Worm (Caenorhabditis elegans) whole organism, L4 larva: ENCODE measurements around the gene Y38C1BA.4.

Experiments
- D1046.2 ChIP-seq: fragments of 200-800 bp; sonication (Bioruptor generic); IDR thresholded peaks from 2 replicates; pipeline ENCODE4 v1.3.6; 2022; ENCODE audit warnings: missing genetic modification characterization, missing compliant biosample characterization
- F44E2.7 ChIP-seq: fragments of 200-800 bp; sonication (Bioruptor generic); IDR thresholded peaks from 2 replicates; pipeline ENCODE4 v2.1.2; 2022; ENCODE audit warnings: missing genetic modification characterization, missing compliant biosample characterization
- R02D3.7 ChIP-seq: fragments of 150-350 bp; sonication (generic microtip); optimal IDR thresholded peaks from 3 replicates; lab custom pipeline; 2014; ENCODE audit warnings: missing biosample characterization, missing genetic modification characterization
- Y105C5A.15 ChIP-seq: fragments of 200-800 bp; sonication (Bioruptor generic); IDR thresholded peaks from 2 replicates; pipeline ENCODE4 v1.3.6; 2022; ENCODE audit warnings: missing genetic modification characterization, missing compliant biosample characterization
- Y5F2A.4 ChIP-seq: fragments of 200-800 bp; sonication (Bioruptor generic); optimal IDR thresholded peaks from 2 replicates; lab custom pipeline; 2018; ENCODE audit warnings: mild to moderate bottlenecking, missing genetic modification characterization, missing compliant biosample characterization
- Y75B8A.6 ChIP-seq: fragments of 200-800 bp; sonication (Bioruptor generic); IDR thresholded peaks from 2 replicates; pipeline ENCODE4 v1.3.6; 2022; ENCODE audit warnings: missing genetic modification reagents, missing genetic modification characterization, missing compliant biosample characterization
- ZK337.2 ChIP-seq: fragments of 200-800 bp; sonication (Bioruptor generic); IDR thresholded peaks from 2 replicates; pipeline ENCODE4 v1.3.6; 2022; ENCODE audit warnings: missing genetic modification reagents, missing genetic modification characterization, missing compliant biosample characterization
- aha-1 ChIP-seq: fragments of 150-350 bp; peaks from one replicate; lab custom pipeline; 2014; ENCODE audit warnings: missing biosample characterization, missing genetic modification characterization
- ama-1 ChIP-seq: fragments of 150-350 bp; optimal IDR thresholded peaks from 2 replicates; lab custom pipeline; 2014; ENCODE audit warnings: inconsistent platforms, mixed read lengths
- arid-1 ChIP-seq: fragments of 200-800 bp; sonication (Bioruptor generic); conservative IDR thresholded peaks from 2 replicates; pipeline ENCODE4 v1.3.6; 2022; ENCODE audit warnings: missing genetic modification reagents, missing genetic modification characterization, missing compliant biosample characterization
- ceh-28 ChIP-seq: fragments of 150-350 bp; optimal IDR thresholded peaks from 2 replicates; lab custom pipeline; 2014; ENCODE audit warnings: missing biosample characterization, missing genetic modification reagents, missing genetic modification characterization
- ceh-62 ChIP-seq: sonication (generic microtip); optimal IDR thresholded peaks from 2 replicates; lab custom pipeline; 2017; ENCODE audit warnings: missing biosample characterization, missing genetic modification characterization
- ces-1 ChIP-seq: fragments of 150-350 bp; sonication (generic microtip); optimal IDR thresholded peaks from 4 replicates; lab custom pipeline; 2014; ENCODE audit warnings: missing biosample characterization, missing genetic modification reagents, missing genetic modification characterization
- cey-2 ChIP-seq: sonication (generic microtip); optimal IDR thresholded peaks from 3 replicates; lab custom pipeline; 2017; ENCODE audit warnings: missing genetic modification characterization, mild to moderate bottlenecking, missing compliant biosample characterization, antibody characterized with exemption, borderline replicate concordance; ENCODE audit not compliant: insufficient read depth
- daf-12 ChIP-seq: fragments of 150-350 bp; optimal IDR thresholded peaks from 2 replicates; lab custom pipeline; 2014; ENCODE audit warnings: missing biosample characterization, missing genetic modification reagents, missing genetic modification characterization
- daf-8 ChIP-seq: fragments of 200-800 bp; sonication (Bioruptor generic); IDR thresholded peaks from 2 replicates; pipeline ENCODE4 v1.3.6; 2022; ENCODE audit warnings: missing genetic modification characterization, missing compliant biosample characterization
- dmd-8 ChIP-seq: fragments of 200-800 bp; sonication (Bioruptor generic); IDR thresholded peaks from 2 replicates; pipeline ENCODE4 v1.3.6; 2022; ENCODE audit warnings: missing genetic modification characterization, missing compliant biosample characterization
- dmd-9 ChIP-seq: fragments of 200-800 bp; sonication (Bioruptor generic); IDR thresholded peaks from 2 replicates; pipeline ENCODE4 v1.3.6; 2022; ENCODE audit warnings: missing genetic modification reagents, missing genetic modification characterization, missing compliant biosample characterization
- duxl-1 ChIP-seq: sonication (generic microtip); optimal IDR thresholded peaks from 2 replicates; lab custom pipeline; 2016; ENCODE audit warnings: mild to moderate bottlenecking, missing genetic modification characterization, moderate library complexity, missing compliant biosample characterization; ENCODE audit not compliant: poor library complexity
- egl-43 ChIP-seq: fragments of 200-800 bp; sonication (Bioruptor generic); IDR thresholded peaks from 2 replicates; pipeline ENCODE4 v1.3.6; 2022; ENCODE audit warnings: missing genetic modification reagents, missing genetic modification characterization, missing compliant biosample characterization
- fkh-10 ChIP-seq: fragments of 150-350 bp; optimal IDR thresholded peaks from 2 replicates; lab custom pipeline; 2014; ENCODE audit warnings: missing biosample characterization, missing genetic modification reagents, missing genetic modification characterization
- fos-1 ChIP-seq: fragments of 150-350 bp; optimal IDR thresholded peaks from 2 replicates; lab custom pipeline; 2014; ENCODE audit warnings: missing biosample characterization, missing genetic modification characterization
- gei-8 ChIP-seq: fragments of 200-800 bp; sonication (Bioruptor generic); optimal IDR thresholded peaks from 2 replicates; lab custom pipeline; 2018; ENCODE audit warnings: mild to moderate bottlenecking, missing genetic modification characterization, missing compliant biosample characterization
- hmg-1.1 ChIP-seq: fragments of 200-800 bp; sonication (Bioruptor generic); IDR thresholded peaks from 2 replicates; pipeline ENCODE4 v1.3.6; 2022; ENCODE audit warnings: missing genetic modification reagents, missing genetic modification characterization, missing compliant biosample characterization
- lim-7 ChIP-seq: fragments of 200-800 bp; sonication (Bioruptor generic); IDR thresholded peaks from 2 replicates; pipeline ENCODE4 v1.3.6; 2022; ENCODE audit warnings: missing genetic modification characterization, missing compliant biosample characterization
- lin-1 ChIP-seq: fragments of 200-800 bp; sonication (Bioruptor generic); IDR thresholded peaks from 2 replicates; pipeline ENCODE4 v1.3.6; 2022; ENCODE audit warnings: missing genetic modification reagents, missing genetic modification characterization, missing compliant biosample characterization
- lin-29 ChIP-seq: fragments of 200-800 bp; sonication (Bioruptor generic); IDR thresholded peaks from 2 replicates; pipeline ENCODE4 v1.3.6; 2022; ENCODE audit warnings: missing genetic modification reagents, missing genetic modification characterization, missing compliant biosample characterization
- lin-38 ChIP-seq: fragments of 200-800 bp; sonication (Bioruptor generic); IDR thresholded peaks from 2 replicates; pipeline ENCODE4 v1.3.6; 2022; ENCODE audit warnings: missing genetic modification reagents, missing genetic modification characterization, missing compliant biosample characterization
- mep-1 ChIP-seq: fragments of 150-350 bp; sonication (generic microtip); optimal IDR thresholded peaks from 3 replicates; lab custom pipeline; 2014; ENCODE audit warnings: missing biosample characterization, missing genetic modification characterization
- mes-2 ChIP-seq: sonication (generic microtip); optimal IDR thresholded peaks from 2 replicates; lab custom pipeline; 2016; ENCODE audit warnings: missing genotype, mild to moderate bottlenecking, missing genetic modification characterization, missing compliant biosample characterization; ENCODE audit not compliant: poor library complexity, severe bottlenecking
- nhr-10 ChIP-seq: fragments of 150-350 bp; optimal IDR thresholded peaks from 2 replicates; lab custom pipeline; 2014; ENCODE audit warnings: missing biosample characterization, missing genetic modification characterization
- nhr-102 ChIP-seq: sonication (generic microtip); optimal IDR thresholded peaks from 2 replicates; lab custom pipeline; 2016; ENCODE audit warnings: mild to moderate bottlenecking, missing genetic modification characterization, moderate library complexity, missing compliant biosample characterization
- nhr-11 ChIP-seq: fragments of 150-350 bp; optimal IDR thresholded peaks from 2 replicates; lab custom pipeline; 2014; ENCODE audit warnings: missing biosample characterization, missing genetic modification characterization
- nhr-25 ChIP-seq: sonication (generic microtip); optimal IDR thresholded peaks from 2 replicates; lab custom pipeline; 2017; ENCODE audit warnings: missing genetic modification characterization, mild to moderate bottlenecking, missing compliant biosample characterization, antibody characterized with exemption, moderate library complexity, borderline replicate concordance; ENCODE audit not compliant: insufficient read depth
- rbr-2 ChIP-seq: sonication (generic microtip); optimal IDR thresholded peaks from 2 replicates; lab custom pipeline; 2016; ENCODE audit warnings: missing genotype, missing genetic modification characterization, missing compliant biosample characterization
- sdz-12 ChIP-seq: fragments of 200-800 bp; sonication (Bioruptor generic); optimal IDR thresholded peaks from 2 replicates; lab custom pipeline; 2018; ENCODE audit warnings: mild to moderate bottlenecking, missing genetic modification characterization, missing compliant biosample characterization
- set-16 ChIP-seq: fragments of 200-800 bp; sonication (Bioruptor generic); IDR thresholded peaks from 2 replicates; pipeline ENCODE4 v1.3.6; 2022; ENCODE audit warnings: missing genetic modification reagents, missing genetic modification characterization, missing compliant biosample characterization
- spr-1 ChIP-seq: sonication (generic microtip); optimal IDR thresholded peaks from 2 replicates; lab custom pipeline; 2016; ENCODE audit warnings: mild to moderate bottlenecking, missing genetic modification characterization, missing compliant biosample characterization
- unc-130 ChIP-seq: sonication (generic microtip); optimal IDR thresholded peaks from 2 replicates; lab custom pipeline; 2016; ENCODE audit warnings: missing genetic modification reagents, missing genetic modification characterization, missing compliant biosample characterization
- unc-62 ChIP-seq, 3 experiments: fragments of 150-350 bp in 1 of 3; sonication (generic microtip); optimal IDR thresholded peaks in 2 of 3; peaks in 1 of 3; 1 replicate in 1 of 3; 2 replicates in 2 of 3; lab custom pipeline; 2014 to 2017; ENCODE audit warnings: missing biosample characterization in 3 of 3, missing genetic modification characterization in 3 of 3, missing genetic modification reagents in 3 of 3, missing genotype in 1 of 3
- ztf-11 ChIP-seq: fragments of 150-350 bp; optimal IDR thresholded peaks from 2 replicates; lab custom pipeline; 2014; ENCODE audit warnings: missing biosample characterization, missing genetic modification characterization
- ztf-7 ChIP-seq: fragments of 150-350 bp; optimal IDR thresholded peaks from 2 replicates; lab custom pipeline; 2014; ENCODE audit warnings: missing biosample characterization, missing genetic modification characterization

Y38C1BA.4 gene

DNA sequence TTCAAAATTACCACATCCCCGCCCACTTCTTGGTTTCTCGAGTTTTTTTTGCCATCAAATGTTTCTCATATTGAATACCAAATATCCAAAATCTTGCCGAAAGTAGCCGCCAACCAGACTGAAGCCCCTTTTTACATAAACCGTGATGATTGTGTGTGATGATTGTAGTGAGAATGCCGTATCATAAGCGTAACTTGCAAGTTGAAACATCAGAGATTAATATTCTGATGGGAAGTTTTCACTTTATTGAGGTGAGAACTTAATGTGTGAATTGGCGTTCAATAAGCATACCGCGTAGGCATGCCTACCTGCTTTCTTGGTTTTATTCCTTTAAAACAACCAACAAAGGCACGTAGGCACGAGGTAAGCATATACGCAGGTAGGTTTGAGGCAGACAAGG is at the start of gene Y38C1BA.4:
TSS of gene Y38C1BA.4 (plus strand) at position 301 of the 400 bp plus-strand sequence.
- TF ChIP-seq daf-12 (tag; lab: Kevin White, UChicago) = no peak
- TF ChIP-seq nhr-11 (tag; lab: Kevin White, UChicago) = no peak
- TF ChIP-seq dmd-8 (GFP tag; lab: Robert Waterston, UW) = no peak
- TF ChIP-seq aha-1 (tag; lab: Kevin White, UChicago) = no peak
- no peak for TF ChIP-seq lin-29 (GFP tag; lab: Robert Waterston, UW)

- TF ChIP-seq unc-62 (GFP tag; optimal IDR thresholded peaks at IDR 0.05 in 1 of 2; lab: Kevin White, UChicago) = peak in 1 of 2 experiments; percentile 42
- TF ChIP-seq unc-62 (tag; optimal IDR thresholded peaks at IDR 0.05; lab: Kevin White, UChicago) = no peak
- no peak for TF ChIP-seq Y105C5A.15 (GFP tag; lab: Robert Waterston, UW)
- peak; percentile 23; the same call in 1 of the 2 replicates for TF ChIP-seq set-16 (GFP tag; lab: Robert Waterston, UW)
- TF ChIP-seq, all 104 proteins: peak for 2
Observed at ce11 chrIV:1781559-1781958, 40.1 kb upstream of the Y38C1BA.4 start, which contains the start of gene frpr-19. TSS of gene frpr-19 (minus strand) at chrIV:1781659.

DNA sequence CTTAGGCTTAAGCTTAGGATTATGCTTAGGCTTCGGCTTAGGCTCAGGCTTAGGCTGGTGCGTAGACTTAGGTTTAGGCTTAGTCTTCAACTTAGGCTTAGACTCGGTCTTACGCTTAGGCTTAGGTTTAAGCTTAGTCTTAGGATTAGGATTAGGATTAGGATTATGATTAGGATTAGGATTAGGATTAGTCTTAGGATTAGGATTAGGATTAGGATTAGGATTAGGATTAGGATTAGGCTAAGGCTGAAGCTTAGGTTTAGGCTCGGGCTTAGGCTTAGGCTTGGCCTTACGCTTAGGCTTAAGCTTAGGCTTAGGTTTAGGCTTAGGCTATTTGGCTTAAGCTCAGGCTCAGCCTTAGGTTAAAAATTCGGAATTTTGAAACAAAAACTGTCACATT is 36.5 kb upstream of the Y38C1BA.4 start:
- TF ChIP-seq egl-43 (no peak), Y75B8A.6 (GFP tag; lab: Robert Waterston, UW) (no peak), unc-62 (GFP tag; optimal IDR thresholded peaks at IDR 0.05 in 1 of 2; lab: Kevin White, UChicago) (no peak), unc-62 (tag; optimal IDR thresholded peaks at IDR 0.05; lab: Kevin White, UChicago) (no peak), lim-7 (GFP tag; lab: Robert Waterston, UW) (no peak), lin-38 (GFP tag; lab: Robert Waterston, UW) (no peak), ceh-28 (no peak), ztf-11 (tag; lab: Kevin White, UChicago) (no peak), ama-1 (lab: Kevin White, UChicago) (no peak), unc-130 (GFP tag; lab: Kevin White, UChicago) (no peak), nhr-102 (tag; lab: Kevin White, UChicago) (no peak), hmg-1.1 (no peak), nhr-10 (no peak), mes-2 (tag; lab: Kevin White, UChicago) (no peak), Y5F2A.4 (GFP tag; lab: Kevin White, UChicago) (no peak), duxl-1 (no peak), ztf-7 (tag; lab: Kevin White, UChicago) (no peak)
- TF ChIP-seq, all 104 proteins: peak for 0

DNA sequence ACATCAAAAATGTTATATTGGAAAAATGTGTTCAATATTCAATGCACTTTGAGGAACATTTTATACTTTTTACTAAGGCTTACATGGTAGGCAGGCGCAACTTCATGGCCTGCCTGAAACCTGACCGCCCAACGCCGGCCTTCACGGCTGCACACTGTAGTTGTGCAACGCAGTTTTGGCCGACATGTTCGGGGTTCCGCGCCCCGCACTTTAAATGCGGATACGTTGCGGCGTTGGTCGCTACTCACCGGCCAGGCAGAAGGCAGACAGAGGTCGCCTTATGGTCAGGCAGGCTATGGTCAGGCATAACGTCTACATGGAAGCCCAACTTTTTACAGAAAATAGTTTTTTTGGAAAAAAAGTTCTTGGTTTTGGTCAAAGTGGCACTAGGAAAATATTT is 31.0 kb upstream of the Y38C1BA.4 start:
- TF ChIP-seq dmd-9 (GFP tag; lab: Robert Waterston, UW) (no peak), set-16 (GFP tag; lab: Robert Waterston, UW) (peak; percentile 52), duxl-1 (no peak), fos-1 (no peak), dmd-8 (GFP tag; lab: Robert Waterston, UW) (0 out of 2 replicates have a peak, but pooled peaks have one; percentile 29), lin-38 (GFP tag; lab: Robert Waterston, UW) (no peak), nhr-11 (tag; lab: Kevin White, UChicago) (no peak), ceh-62 (tag; lab: Kevin White, UChicago) (no peak), aha-1 (tag; lab: Kevin White, UChicago) (peak; percentile 50), cey-2 (tag; lab: Kevin White, UChicago) (no peak)

- no peak for TF ChIP-seq daf-8 (GFP tag; lab: Robert Waterston, UW)
- no peak for TF ChIP-seq mep-1 (tag; lab: Kevin White, UChicago)
- peak; percentile 72 for TF ChIP-seq aha-1 (tag; lab: Kevin White, UChicago)
- no peak for TF ChIP-seq lin-1 (GFP tag; lab: Robert Waterston, UW)
- no peak for TF ChIP-seq ztf-7 (tag; lab: Kevin White, UChicago)
- TF ChIP-seq F44E2.7 (GFP tag; lab: Robert Waterston, UW) = no peak
- no peak for TF ChIP-seq nhr-25 (tag; lab: Kevin White, UChicago)
- no peak for TF ChIP-seq arid-1 (GFP tag; lab: Robert Waterston, UW)
- TF ChIP-seq ZK337.2 (GFP tag; lab: Robert Waterston, UW) = no peak
- TF ChIP-seq ces-1 (GFP tag; lab: Kevin White, UChicago) = no peak
- no peak for TF ChIP-seq sdz-12 (GFP tag; lab: Kevin White, UChicago)
- TF ChIP-seq fkh-10 = no peak
- TF ChIP-seq spr-1 (tag; lab: Kevin White, UChicago) = no peak
- no peak for TF ChIP-seq gei-8
- no peak for TF ChIP-seq R02D3.7 (tag; lab: Kevin White, UChicago)
- TF ChIP-seq D1046.2 (GFP tag; lab: Robert Waterston, UW) = no peak
- no peak for TF ChIP-seq rbr-2
- TF ChIP-seq unc-62 (GFP tag; optimal IDR thresholded peaks at IDR 0.05 in 1 of 2; lab: Kevin White, UChicago) = peak in 1 of 2 experiments; percentile 15
- no peak for TF ChIP-seq unc-62 (tag; optimal IDR thresholded peaks at IDR 0.05; lab: Kevin White, UChicago)
Observed at ce11 chrIV:1791775-1792174, 29.9 kb upstream of the Y38C1BA.4 start.
